Fruit fly (Drosophila melanogaster): ENCODE measurements around the gene CG7295.

DNA sequence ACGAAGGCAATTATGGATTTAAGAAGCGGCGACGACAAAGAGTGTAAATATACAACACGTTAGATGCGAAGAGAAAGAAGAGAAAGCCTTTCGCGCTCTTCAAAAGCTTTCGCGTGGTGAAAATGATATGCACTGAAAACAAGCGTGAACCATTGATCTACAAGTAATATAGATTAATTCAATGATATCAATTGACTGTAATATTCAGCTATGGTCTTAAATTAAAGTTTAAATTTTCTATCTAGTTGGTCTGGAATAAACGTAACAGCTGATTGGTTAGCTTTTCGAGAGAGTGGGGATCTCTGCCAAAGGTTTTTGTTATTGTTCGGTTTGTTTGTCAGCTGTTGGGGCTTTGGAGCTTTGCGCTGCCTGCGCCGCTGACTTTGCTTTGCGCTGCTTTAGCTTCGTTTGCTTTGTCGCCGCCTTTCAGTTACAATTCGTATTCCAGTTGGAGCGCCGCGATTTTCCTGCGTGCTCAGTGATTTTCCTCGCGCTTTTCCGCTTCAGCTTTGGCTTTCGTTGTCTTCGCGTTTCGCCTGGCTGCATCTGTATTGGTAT lies 41.8 kb downstream of the CG7295 start:
- TF ChIP-seq Hr39 (GFP tag; optimal IDR thresholded peaks at IDR 0.05), result peak; percentile 17
- TF ChIP-seq vri (GFP tag; optimal IDR thresholded peaks at IDR 0.05), result peak; percentile 57
- TF ChIP-seq CG10669 (GFP tag; optimal IDR thresholded peaks at IDR 0.05), result no peak
- TF ChIP-seq CG10631 (GFP tag; optimal IDR thresholded peaks at IDR 0.05), result peak; percentile 8
- TF ChIP-seq CG8632 (GFP tag; optimal IDR thresholded peaks at IDR 0.05), result peak; percentile 36
- TF ChIP-seq CG31627 (GFP tag; optimal IDR thresholded peaks at IDR 0.05), result peak; percentile 33
- no peak for TF ChIP-seq CG11294 (GFP tag; IDR thresholded peaks at IDR 0.05)
- TF ChIP-seq salr (GFP tag; optimal IDR thresholded peaks at IDR 0.05), result peak in 1 of 2 experiments; percentile 36
- peak; percentile 45 for TF ChIP-seq CG34406 (GFP tag; optimal IDR thresholded peaks at IDR 0.05)
- peak; percentile 68 for TF ChIP-seq Sox102F (GFP tag; optimal IDR thresholded peaks at IDR 0.05)

Measured in whole organism, prepupa.